Worm (Caenorhabditis elegans) whole organism, midembryonic: Measurements from ENCODE around the gene C11D2.3.

Experiments
- T22C8.4 ChIP-seq: fragments of 200-800 bp; sonication (Bioruptor generic); IDR thresholded peaks from 2 replicates; pipeline ENCODE4 v1.3.6; 2022; ENCODE audit warnings: missing genetic modification characterization, missing compliant biosample characterization
- cog-1 ChIP-seq: sonication (generic microtip); optimal IDR thresholded peaks from 2 replicates; lab custom pipeline; 2016; ENCODE audit warnings: missing genetic modification characterization, missing compliant biosample characterization
- flt-1 ChIP-seq: fragments of 200-800 bp; sonication (Bioruptor generic); IDR thresholded peaks from 2 replicates; pipeline ENCODE4 v1.3.6; 2022; ENCODE audit warnings: missing genetic modification characterization, missing compliant biosample characterization
- klf-2 ChIP-seq: fragments of 200-800 bp; sonication (Bioruptor generic); conservative IDR thresholded peaks from 2 replicates; pipeline ENCODE4 v1.3.6; 2022; ENCODE audit warnings: missing genetic modification reagents, missing genetic modification characterization, missing compliant biosample characterization
- med-1 ChIP-seq: sonication (generic microtip); optimal IDR thresholded peaks from 2 replicates; lab custom pipeline; 2017; ENCODE audit warnings: missing genetic modification characterization, mild to moderate bottlenecking, missing compliant biosample characterization, antibody characterized with exemption, missing genetic modification reagents; ENCODE audit not compliant: insufficient read depth
- ref-1 ChIP-seq: fragments of 200-800 bp; sonication (Bioruptor generic); conservative IDR thresholded peaks from 2 replicates; pipeline ENCODE4 v1.3.6; 2022; ENCODE audit warnings: missing genetic modification reagents, missing genetic modification characterization, missing compliant biosample characterization
- tab-1 ChIP-seq: fragments of 200-800 bp; sonication (Bioruptor generic); IDR thresholded peaks from 2 replicates; pipeline ENCODE4 v1.3.6; 2022; ENCODE audit warnings: missing genetic modification characterization, missing compliant biosample characterization
- ztf-23 ChIP-seq: fragments of 200-800 bp; sonication (Bioruptor generic); IDR thresholded peaks from 2 replicates; pipeline ENCODE4 v1.3.6; 2022; ENCODE audit warnings: missing genetic modification reagents, missing genetic modification characterization, missing compliant biosample characterization
- ztf-29 ChIP-seq: fragments of 200-800 bp; sonication (Bioruptor generic); IDR thresholded peaks from 2 replicates; pipeline ENCODE4 v1.3.6; 2022; ENCODE audit warnings: missing genetic modification reagents, missing genetic modification characterization, missing compliant biosample characterization

The C11D2.3 gene

ce11 chrIV:6140700-6141099, 10.9 kb upstream of the C11D2.3 start:
- no peak for TF ChIP-seq med-1
- TF ChIP-seq cog-1 (tag; lab: Kevin White, UChicago) = no peak
- TF ChIP-seq klf-2 = no peak
- TF ChIP-seq ref-1 (GFP tag; lab: Robert Waterston, UW) = no peak
- no peak for TF ChIP-seq ztf-29 (GFP tag; lab: Robert Waterston, UW)
- no peak for TF ChIP-seq flt-1 (GFP tag; lab: Robert Waterston, UW)
- no peak for TF ChIP-seq tab-1 (GFP tag; lab: Robert Waterston, UW)

- TF ChIP-seq ztf-29 (GFP tag; lab: Robert Waterston, UW) (no peak), tab-1 (GFP tag; lab: Robert Waterston, UW) (no peak), flt-1 (GFP tag; lab: Robert Waterston, UW) (no peak), T22C8.4 (GFP tag; lab: Robert Waterston, UW) (no peak), klf-2 (no peak), cog-1 (tag; lab: Kevin White, UChicago) (no peak)
Measured at ce11 chrIV:6145984-6146383, 5.6 kb upstream of the C11D2.3 start.

ce11 chrIV:6149359-6149758, 2.3 kb upstream of the C11D2.3 start:
- no peak for TF ChIP-seq ref-1 (GFP tag; lab: Robert Waterston, UW)
- no peak for TF ChIP-seq ztf-23 (GFP tag; lab: Robert Waterston, UW)
- TF ChIP-seq klf-2 = no peak
- no peak for TF ChIP-seq med-1

DNA sequence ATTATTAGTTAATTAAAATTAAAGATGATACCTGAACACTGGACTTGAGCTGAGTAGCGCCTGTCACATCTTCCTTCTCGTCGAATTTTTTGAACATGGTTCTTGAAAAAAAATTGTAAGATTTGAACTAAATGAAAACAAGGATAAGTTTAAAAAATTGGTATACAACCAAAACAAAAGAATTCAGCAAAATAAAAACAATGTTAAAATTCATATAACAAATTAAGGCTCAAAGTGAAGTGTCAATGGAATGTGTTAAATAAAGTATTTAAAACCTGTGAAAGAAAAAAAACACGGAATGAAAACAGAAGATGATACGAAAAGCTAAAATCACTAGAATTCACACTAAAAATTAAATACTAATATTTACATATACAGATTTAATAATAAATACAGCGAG, 3.7 kb downstream of the C11D2.3 start, which contains the start of gene C11D2.7:
Gene C11D2.7, minus strand, starts transcription at position 101 of the 400 bp plus-strand sequence.
- TF ChIP-seq cog-1 (tag; lab: Kevin White, UChicago) = no peak
- TF ChIP-seq ztf-29 (GFP tag; lab: Robert Waterston, UW) = no peak
- TF ChIP-seq flt-1 (GFP tag; lab: Robert Waterston, UW) = no peak
- no peak for TF ChIP-seq klf-2
- TF ChIP-seq ref-1 (GFP tag; lab: Robert Waterston, UW) = no peak
- TF ChIP-seq tab-1 (GFP tag; lab: Robert Waterston, UW) = no peak
- TF ChIP-seq med-1 = no peak
- TF ChIP-seq ztf-23 (GFP tag; lab: Robert Waterston, UW) = no peak
- no peak for TF ChIP-seq T22C8.4 (GFP tag; lab: Robert Waterston, UW)

DNA sequence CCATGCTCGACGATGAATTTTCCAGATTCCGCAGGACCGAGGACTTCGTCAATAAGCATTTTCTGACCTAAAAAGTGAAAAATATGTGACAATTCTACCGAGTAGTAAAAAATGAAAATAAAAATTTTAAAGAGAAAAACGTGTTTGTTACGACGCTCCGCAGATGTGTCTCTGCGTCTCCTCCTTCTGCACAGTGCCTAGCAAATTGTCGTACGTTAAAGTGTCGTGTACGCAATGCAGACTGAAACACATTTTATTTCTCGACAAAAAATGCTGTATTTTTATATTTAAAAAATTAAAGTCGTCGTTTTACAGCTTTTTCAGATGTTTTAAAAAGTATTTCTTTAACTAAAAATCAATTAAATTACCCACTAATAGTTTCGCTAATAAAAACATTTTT, 5.2 kb downstream of the C11D2.3 start, which contains the start of gene C11D2.4:
Gene C11D2.4, minus strand, starts transcription at position 128 of the 400 bp plus-strand sequence.
- no peak for TF ChIP-seq cog-1 (tag; lab: Kevin White, UChicago)
- TF ChIP-seq med-1 = no peak
- TF ChIP-seq ref-1 (GFP tag; lab: Robert Waterston, UW) = no peak

DNA sequence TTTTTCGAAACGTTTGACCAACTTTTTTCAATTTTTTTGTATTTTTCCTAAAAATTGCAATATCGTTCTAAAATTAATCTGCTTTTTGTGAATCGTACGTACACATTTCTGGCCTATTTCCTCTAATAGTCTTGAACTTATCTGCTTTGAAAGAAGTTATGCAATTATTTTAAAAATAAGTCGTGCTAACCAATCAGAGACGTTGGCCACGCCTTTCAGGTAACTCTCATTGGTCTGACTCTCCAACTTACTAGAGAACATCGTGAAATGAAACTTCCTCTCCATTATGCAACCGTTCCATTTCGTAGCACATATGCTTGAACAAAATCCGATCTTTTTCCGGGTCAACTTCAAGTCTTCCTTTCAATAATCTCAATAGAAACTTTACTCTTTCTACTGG, 8.0 kb downstream of the C11D2.3 start:
- no peak for TF ChIP-seq flt-1 (GFP tag; lab: Robert Waterston, UW)
- no peak for TF ChIP-seq ref-1 (GFP tag; lab: Robert Waterston, UW)
- TF ChIP-seq cog-1 (tag; lab: Kevin White, UChicago) = no peak
- no peak for TF ChIP-seq T22C8.4 (GFP tag; lab: Robert Waterston, UW)
- TF ChIP-seq ztf-29 (GFP tag; lab: Robert Waterston, UW) = no peak
- no peak for TF ChIP-seq tab-1 (GFP tag; lab: Robert Waterston, UW)
- TF ChIP-seq ztf-23 (GFP tag; lab: Robert Waterston, UW) = no peak
- TF ChIP-seq med-1 = no peak
- TF ChIP-seq klf-2 = no peak

DNA sequence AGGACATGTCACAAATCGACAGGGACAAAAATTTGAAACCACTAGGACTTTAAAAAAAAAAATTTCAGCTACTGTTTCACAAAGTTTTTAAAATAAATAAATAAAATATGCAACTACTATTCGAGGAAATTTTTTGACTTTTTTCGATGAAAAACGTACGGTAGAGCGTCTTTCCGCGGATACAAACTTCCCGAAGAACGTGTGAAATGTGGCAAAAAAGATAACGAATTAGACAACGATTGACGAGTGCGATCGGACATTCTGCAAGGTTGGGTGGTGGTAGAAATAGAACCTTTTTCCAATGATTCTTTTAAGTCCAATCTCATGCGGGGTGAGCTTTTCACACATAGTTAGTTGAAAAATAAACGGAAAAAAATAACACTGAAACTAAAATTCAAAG, 14.2 kb downstream of the C11D2.3 start:
- TF ChIP-seq ref-1 (GFP tag; lab: Robert Waterston, UW) (no peak), ztf-29 (GFP tag; lab: Robert Waterston, UW) (no peak), flt-1 (GFP tag; lab: Robert Waterston, UW) (no peak), ztf-23 (GFP tag; lab: Robert Waterston, UW) (no peak), cog-1 (tag; lab: Kevin White, UChicago) (no peak), tab-1 (GFP tag; lab: Robert Waterston, UW) (no peak)

DNA sequence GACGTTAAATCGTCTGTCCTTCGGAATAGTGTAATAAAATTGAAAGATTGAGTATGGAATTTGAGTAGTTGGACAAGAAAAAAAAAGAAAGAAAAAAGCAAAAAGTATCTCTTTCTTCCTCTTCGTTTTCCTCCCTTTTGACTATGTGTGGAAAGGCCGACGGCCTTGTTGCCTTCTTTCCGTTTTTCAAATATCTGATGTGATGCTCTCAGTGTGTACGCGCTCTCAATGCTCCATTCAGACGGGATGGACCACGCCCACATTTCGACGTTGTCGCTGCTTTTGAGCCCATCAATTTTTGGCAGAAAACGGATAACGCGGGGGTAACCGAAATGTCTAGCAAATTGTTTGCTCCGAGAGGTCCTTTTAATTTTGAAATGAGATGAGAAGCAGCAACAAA, 21.3 kb downstream of the C11D2.3 start:
- TF ChIP-seq ztf-29 (GFP tag; lab: Robert Waterston, UW) = no peak
- no peak for TF ChIP-seq tab-1 (GFP tag; lab: Robert Waterston, UW)
- no peak for TF ChIP-seq flt-1 (GFP tag; lab: Robert Waterston, UW)
- no peak for TF ChIP-seq klf-2
- no peak for TF ChIP-seq ref-1 (GFP tag; lab: Robert Waterston, UW)
- TF ChIP-seq med-1 = no peak
- no peak for TF ChIP-seq ztf-23 (GFP tag; lab: Robert Waterston, UW)

DNA sequence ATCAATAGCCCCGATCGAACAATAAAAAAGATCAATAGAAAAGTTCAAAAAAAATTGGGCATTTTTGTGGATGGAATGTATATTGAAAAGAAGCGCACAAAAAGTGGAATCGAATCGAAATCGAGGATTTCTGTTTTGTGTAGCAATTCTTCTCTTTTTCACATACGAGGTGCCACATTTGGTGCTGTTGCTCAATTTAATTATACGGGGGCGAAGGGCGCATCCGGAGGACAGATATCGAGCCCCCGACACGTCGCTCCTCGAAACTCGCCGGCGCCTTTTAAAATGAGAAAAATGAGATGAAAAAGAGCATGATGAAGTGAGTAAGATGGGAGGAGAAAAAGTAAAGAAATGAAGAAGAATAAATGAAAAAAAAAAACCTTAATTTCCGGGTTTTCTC, 25.8 kb downstream of the C11D2.3 start:
- no peak for TF ChIP-seq med-1
- no peak for TF ChIP-seq ztf-29 (GFP tag; lab: Robert Waterston, UW)
- no peak for TF ChIP-seq cog-1 (tag; lab: Kevin White, UChicago)
- no peak for TF ChIP-seq T22C8.4 (GFP tag; lab: Robert Waterston, UW)
- TF ChIP-seq flt-1 (GFP tag; lab: Robert Waterston, UW) = no peak
- no peak for TF ChIP-seq ref-1 (GFP tag; lab: Robert Waterston, UW)
- no peak for TF ChIP-seq ztf-23 (GFP tag; lab: Robert Waterston, UW)
- TF ChIP-seq klf-2 = no peak
- no peak for TF ChIP-seq tab-1 (GFP tag; lab: Robert Waterston, UW)

DNA sequence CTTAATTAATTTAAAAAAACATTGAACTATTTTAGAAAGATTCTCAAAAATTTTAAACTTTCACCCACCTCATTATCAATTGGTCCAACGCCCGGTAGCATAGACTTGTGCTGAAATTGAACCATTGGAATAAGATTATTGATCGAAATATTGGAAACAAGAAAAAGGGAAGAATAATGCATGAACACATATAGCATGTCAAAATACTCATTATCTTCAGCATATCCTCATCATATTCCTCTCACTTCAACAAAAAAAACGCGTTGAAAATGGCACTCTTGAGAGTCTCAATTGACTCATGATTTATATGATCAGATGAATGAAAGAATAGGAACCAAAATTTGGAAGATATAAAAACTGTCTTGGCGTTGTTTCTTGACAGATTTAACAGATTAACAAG, 32.1 kb downstream of the C11D2.3 start, which contains the start of gene unc-77:
Gene unc-77, minus strand, starts transcription at position 101 of the 400 bp plus-strand sequence.
- TF ChIP-seq cog-1 (tag; lab: Kevin White, UChicago) (no peak), klf-2 (no peak), ztf-23 (GFP tag; lab: Robert Waterston, UW) (no peak), T22C8.4 (GFP tag; lab: Robert Waterston, UW) (no peak), ref-1 (GFP tag; lab: Robert Waterston, UW) (no peak), tab-1 (GFP tag; lab: Robert Waterston, UW) (no peak), med-1 (no peak), ztf-29 (GFP tag; lab: Robert Waterston, UW) (no peak), flt-1 (GFP tag; lab: Robert Waterston, UW) (no peak)
